Worm (Caenorhabditis elegans): ENCODE measurements around the gene perm-2.
A peak's percentile ranks its signal among the peaks of the same experiment; 100 is the strongest.

Gene perm-2

ce11 chrIV:1107190-1107589 is 19.4 kb upstream of the perm-2 start, which contains the start of gene ost-1:
ost-1 (plus strand) TSS chrIV:1107396.
- TF ChIP-seq lin-39 (tag; optimal IDR thresholded peaks at IDR 0.05) (peak; percentile 75), lsy-2 (tag; optimal IDR thresholded peaks at IDR 0.05) (peak in 1 of 2 experiments; percentile 19), pag-3 (tag; optimal IDR thresholded peaks at IDR 0.05; ENCODE audit: borderline replicate concordance, insufficient read depth) (no peak), C16A3.4 (tag; optimal IDR thresholded peaks at IDR 0.05) (no peak), mep-1 (tag; optimal IDR thresholded peaks at IDR 0.05) (peak; percentile 7), fkh-4 (tag; optimal IDR thresholded peaks at IDR 0.05; ENCODE audit: borderline replicate concordance) (no peak), lin-14 (GFP tag; optimal IDR thresholded peaks at IDR 0.05) (peak; percentile 17), tlp-1 (tag; optimal IDR thresholded peaks at IDR 0.05) (no peak), ama-1 (optimal IDR thresholded peaks at IDR 0.05) (peak; percentile 61), rnt-1 (tag; optimal IDR thresholded peaks at IDR 0.05) (peak; percentile 48), lin-13 (GFP tag; optimal IDR thresholded peaks at IDR 0.05) (no peak), sox-4 (tag; optimal IDR thresholded peaks at IDR 0.05) (no peak), dsc-1 (tag; optimal IDR thresholded peaks at IDR 0.05) (peak; percentile 11), nhr-20 (tag; optimal IDR thresholded peaks at IDR 0.05) (peak; percentile 11), nhr-71 (tag; optimal IDR thresholded peaks at IDR 0.05) (peak; percentile 53), Y116A8C.19 (tag; optimal IDR thresholded peaks at IDR 0.05; ENCODE audit: borderline replicate concordance) (no peak), sup-37 (GFP tag; optimal IDR thresholded peaks at IDR 0.05) (no peak)

- TF ChIP-seq pag-3 (tag; optimal IDR thresholded peaks at IDR 0.05; ENCODE audit: borderline replicate concordance, insufficient read depth) (peak; percentile 53), lin-39 (tag; optimal IDR thresholded peaks at IDR 0.05) (peak; percentile 85), ceh-82 (tag; optimal IDR thresholded peaks at IDR 0.05) (no peak), hpl-2 (GFP tag; optimal IDR thresholded peaks at IDR 0.05) (no peak), xbp-1 (tag; optimal IDR thresholded peaks at IDR 0.05) (peak; percentile 7), rnt-1 (tag; optimal IDR thresholded peaks at IDR 0.05) (peak; percentile 88), tbx-2 (tag; optimal IDR thresholded peaks at IDR 0.05) (peak; percentile 32), lin-14 (GFP tag; optimal IDR thresholded peaks at IDR 0.05) (peak; percentile 80), efl-1 (optimal IDR thresholded peaks at IDR 0.05) (peak in 1 of 2 experiments; percentile 19), efl-1 (GFP tag; optimal IDR thresholded peaks at IDR 0.05 in 1 of 2) (no peak), snu-23 (GFP tag; optimal IDR thresholded peaks at IDR 0.05) (peak; percentile 72), swsn-7 (tag; optimal IDR thresholded peaks at IDR 0.05) (peak; percentile 50), elt-3 (tag; optimal IDR thresholded peaks at IDR 0.05) (no peak), fos-1 (tag; optimal IDR thresholded peaks at IDR 0.05) (peak; percentile 12), C16A3.4 (tag; optimal IDR thresholded peaks at IDR 0.05) (no peak), ceh-8 (GFP tag; optimal IDR thresholded peaks at IDR 0.05) (no peak), unc-130 (tag; optimal IDR thresholded peaks at IDR 0.05) (peak; percentile 44), ztf-4 (tag; optimal IDR thresholded peaks at IDR 0.05) (peak; percentile 33), dsc-1 (tag; optimal IDR thresholded peaks at IDR 0.05) (peak; percentile 70), nhr-20 (tag; optimal IDR thresholded peaks at IDR 0.05) (peak; percentile 50), nhr-19 (GFP tag; conservative IDR thresholded peaks at IDR 0.05) (peak; percentile 63), C04F5.9 (tag; optimal IDR thresholded peaks at IDR 0.05) (peak; percentile 34), nhr-47 (tag; optimal IDR thresholded peaks at IDR 0.05) (peak; percentile 28), nhr-71 (tag; optimal IDR thresholded peaks at IDR 0.05) (peak; percentile 88), alr-1 (tag; optimal IDR thresholded peaks at IDR 0.05; ENCODE audit: borderline replicate concordance) (no peak), lsy-2 (tag; optimal IDR thresholded peaks at IDR 0.05) (peak; percentile 39 to 50)
Observed at ce11 chrIV:1108030-1108429, 18.6 kb upstream of the perm-2 start.

- peak; percentile 12 for TF ChIP-seq nhr-71 (tag; optimal IDR thresholded peaks at IDR 0.05)
- TF ChIP-seq dsc-1 (tag; optimal IDR thresholded peaks at IDR 0.05), result peak; percentile 19
- no peak for TF ChIP-seq ama-1 (optimal IDR thresholded peaks at IDR 0.05)
- TF ChIP-seq zip-4 (GFP tag; optimal IDR thresholded peaks at IDR 0.05), result no peak
- TF ChIP-seq rnt-1 (tag; optimal IDR thresholded peaks at IDR 0.05), result peak; percentile 42
- no peak for TF ChIP-seq F16B12.6 (tag; optimal IDR thresholded peaks at IDR 0.05)
Observed at ce11 chrIV:1110999-1111398, 15.6 kb upstream of the perm-2 start.

- TF ChIP-seq mab-9 (GFP tag; IDR thresholded peaks at IDR 0.05) (no peak), snu-23 (GFP tag; optimal IDR thresholded peaks at IDR 0.05) (no peak), dpl-1 (GFP tag; optimal IDR thresholded peaks at IDR 0.05) (no peak), nhr-84 (tag; optimal IDR thresholded peaks at IDR 0.05) (no peak), alr-1 (tag; optimal IDR thresholded peaks at IDR 0.05; ENCODE audit: borderline replicate concordance) (no peak), tbx-2 (tag; optimal IDR thresholded peaks at IDR 0.05) (no peak), efl-3 (GFP tag; optimal IDR thresholded peaks at IDR 0.05) (no peak), nhr-20 (tag; optimal IDR thresholded peaks at IDR 0.05) (no peak), efl-1 (optimal IDR thresholded peaks at IDR 0.05) (no peak), efl-1 (GFP tag; optimal IDR thresholded peaks at IDR 0.05 in 1 of 2) (no peak), fkh-10 (GFP tag; optimal IDR thresholded peaks at IDR 0.05) (no peak), lsy-2 (tag; optimal IDR thresholded peaks at IDR 0.05) (no peak), F16B12.6 (tag; optimal IDR thresholded peaks at IDR 0.05) (no peak)
Observed at ce11 chrIV:1113638-1114037, 13.0 kb upstream of the perm-2 start, which contains the start of gene srx-14. srx-14 (minus strand) TSS chrIV:1113738.

All from whole organism, L1 larva.